Worm (Caenorhabditis elegans): ENCODE data around the gene wee-1.1.

ce11 chrII:9575670-9576069 lies 7.7 kb downstream of the wee-1.1 start, which contains the start of gene exc-7:
- TF ChIP-seq nhr-237 (tag; optimal IDR thresholded peaks at IDR 0.05) (no peak), gei-8 (GFP tag; optimal IDR thresholded peaks at IDR 0.05) (no peak), ceh-62 (tag; optimal IDR thresholded peaks at IDR 0.05) (no peak), aly-2 (tag; optimal IDR thresholded peaks at IDR 0.05) (no peak), egl-27 (tag; optimal IDR thresholded peaks at IDR 0.05) (no peak), fos-1 (tag; optimal IDR thresholded peaks at IDR 0.05) (no peak), zip-2 (tag; optimal IDR thresholded peaks at IDR 0.05) (no peak), ztf-11 (tag; optimal IDR thresholded peaks at IDR 0.05) (no peak), sdz-12 (GFP tag; optimal IDR thresholded peaks at IDR 0.05) (no peak)

All from whole organism, L4 larva.